Fruit fly (Drosophila melanogaster): Measurements from ENCODE around the gene CG11037.

Gene CG11037

dm6 chr3L:20949371-20950135 lies 11.6 kb downstream of the CG11037 start, which contains the start of gene fng (continued):
- TF ChIP-seq chinmo (GFP tag; IDR thresholded peaks at IDR 0.05; ENCODE audit: partially characterized antibody) (peak; percentile 67; the same call in 1 of the 4 replicates), shn (GFP tag; optimal IDR thresholded peaks at IDR 0.05) (no peak), CG2889 (GFP tag; IDR thresholded peaks at IDR 0.05) (no peak), CG6683 (GFP tag; optimal IDR thresholded peaks at IDR 0.05) (no peak), Nf-YA (GFP tag; IDR thresholded peaks at IDR 0.05) (no peak), Gsc (GFP tag; IDR thresholded peaks at IDR 0.05) (no peak), CG17802 (tag; optimal IDR thresholded peaks at IDR 0.05) (no peak), CG2712 (tag; optimal IDR thresholded peaks at IDR 0.05) (no peak), TFAM (GFP tag; optimal IDR thresholded peaks at IDR 0.05) (no peak), sd (tag; optimal IDR thresholded peaks at IDR 0.05) (no peak), Oaz (GFP tag; IDR thresholded peaks at IDR 0.05) (no peak), CG4360 (GFP tag; IDR thresholded peaks at IDR 0.05) (peak; percentile 42), zen2 (GFP tag; IDR thresholded peaks at IDR 0.05; ENCODE audit: partially characterized antibody) (peak; percentile 76), Deaf1 (tag; optimal IDR thresholded peaks at IDR 0.05) (peak; percentile 91), mld (GFP tag; IDR thresholded peaks at IDR 0.05; ENCODE audit: partially characterized antibody) (no peak), cato (GFP tag; optimal IDR thresholded peaks at IDR 0.05; ENCODE audit: borderline replicate concordance) (no peak), CG12071 (GFP tag; optimal IDR thresholded peaks at IDR 0.05) (no peak), sens-2 (GFP tag; IDR thresholded peaks at IDR 0.05) (no peak), CG4854 (GFP tag; optimal IDR thresholded peaks at IDR 0.05) (no peak), CG2199 (GFP tag; IDR thresholded peaks at IDR 0.05) (peak; percentile 45; the same call in 1 of the 3 replicates), CG3726 (GFP tag; IDR thresholded peaks at IDR 0.05) (no peak), gt (GFP tag; IDR thresholded peaks at IDR 0.05) (no peak), tna (GFP tag; IDR thresholded peaks at IDR 0.05; ENCODE audit: partially characterized antibody) (no peak), CG3847 (GFP tag; IDR thresholded peaks at IDR 0.05) (no peak), Antp (GFP tag; optimal IDR thresholded peaks at IDR 0.05) (no peak), bab2 (GFP tag; optimal IDR thresholded peaks at IDR 0.05) (no peak), sc (optimal IDR thresholded peaks at IDR 0.05) (no peak), sc (GFP tag; optimal IDR thresholded peaks at IDR 0.05) (no peak), yki (optimal IDR thresholded peaks at IDR 0.05) (peak; percentile 97), CG31441 (GFP tag; IDR thresholded peaks at IDR 0.05) (no peak), CG4424 (GFP tag; optimal IDR thresholded peaks at IDR 0.05) (peak; percentile 10), insv (GFP tag; optimal IDR thresholded peaks at IDR 0.05) (peak; percentile 58 to 94), CG12236 (GFP tag; optimal IDR thresholded peaks at IDR 0.05) (no peak), ewg (GFP tag; optimal IDR thresholded peaks at IDR 0.05) (no peak), CG10147 (GFP tag; optimal IDR thresholded peaks at IDR 0.05) (no peak), E2f1 (GFP tag; IDR thresholded peaks at IDR 0.05) (no peak), grau (tag; optimal IDR thresholded peaks at IDR 0.05) (peak; percentile 7), HLH54F (GFP tag; optimal IDR thresholded peaks at IDR 0.05) (no peak), Ets97D (GFP tag; optimal IDR thresholded peaks at IDR 0.05) (no peak), HLH4C (GFP tag; IDR thresholded peaks at IDR 0.05; ENCODE audit: partially characterized antibody) (peak; percentile 57; the same call in 2 of the 3 replicates), CG4617 (GFP tag; optimal IDR thresholded peaks at IDR 0.05; ENCODE audit: borderline replicate concordance) (no peak), ATbp (GFP tag; optimal IDR thresholded peaks at IDR 0.05) (no peak), CG8924 (tag; optimal IDR thresholded peaks at IDR 0.05) (no peak), pita (GFP tag; optimal IDR thresholded peaks at IDR 0.05) (no peak), CG33213 (GFP tag; optimal IDR thresholded peaks at IDR 0.05) (no peak), chm (GFP tag; IDR thresholded peaks at IDR 0.05) (peak; percentile 66), CTCF (GFP tag; optimal IDR thresholded peaks at IDR 0.05) (peak; percentile 10), unc-4 (GFP tag; IDR thresholded peaks at IDR 0.05; ENCODE audit: partially characterized antibody) (peak; percentile 55), CG8281 (tag; optimal IDR thresholded peaks at IDR 0.05) (no peak), Stat92E (GFP tag; optimal IDR thresholded peaks at IDR 0.05) (peak in 1 of 3 experiments; percentile 30)
